Worm (Caenorhabditis elegans) whole organism, L4 larva: ENCODE measurements around the gene srw-68.

Experiments
- F10B5.3 ChIP-seq: sonication (generic microtip); optimal IDR thresholded peaks from 2 replicates; lab custom pipeline; 2016; ENCODE audit warnings: mild to moderate bottlenecking, missing genetic modification characterization, missing compliant biosample characterization
- F37D6.2 ChIP-seq: sonication (generic microtip); optimal IDR thresholded peaks from 2 replicates; lab custom pipeline; 2016; ENCODE audit warnings: mild to moderate bottlenecking, missing genetic modification characterization, missing compliant biosample characterization
- F49E8.2 ChIP-seq: sonication (generic microtip); optimal IDR thresholded peaks from 2 replicates; lab custom pipeline; 2016; ENCODE audit warnings: missing compliant biosample characterization, mild to moderate bottlenecking, missing genetic modification characterization, borderline replicate concordance
- R02D3.7 ChIP-seq: fragments of 150-350 bp; sonication (generic microtip); optimal IDR thresholded peaks from 3 replicates; lab custom pipeline; 2014; ENCODE audit warnings: missing biosample characterization, missing genetic modification characterization
- T20F7.1 ChIP-seq: fragments of 200-800 bp; sonication (Bioruptor generic); optimal IDR thresholded peaks from 2 replicates; lab custom pipeline; 2018; ENCODE audit warnings: mild to moderate bottlenecking, missing genetic modification characterization, missing compliant biosample characterization
- Y75B8A.6 ChIP-seq: fragments of 200-800 bp; sonication (Bioruptor generic); IDR thresholded peaks from 2 replicates; pipeline ENCODE4 v1.3.6; 2022; ENCODE audit warnings: missing genetic modification reagents, missing genetic modification characterization, missing compliant biosample characterization
- ZK546.5 ChIP-seq, 2 experiments: sonication (generic microtip); optimal IDR thresholded peaks; 2 replicates each; lab custom pipeline; 2017; ENCODE audit warnings: missing biosample characterization in 2 of 2, missing genetic modification characterization in 2 of 2
- attf-4 ChIP-seq: sonication (generic microtip); optimal IDR thresholded peaks from 3 replicates; lab custom pipeline; 2017; ENCODE audit warnings: missing biosample characterization, missing genetic modification characterization
- ceh-20 ChIP-seq: fragments of 200-800 bp; sonication (Bioruptor generic); IDR thresholded peaks from 2 replicates; pipeline ENCODE4 v1.3.6; 2022; ENCODE audit warnings: missing genetic modification reagents, missing genetic modification characterization, missing compliant biosample characterization
- dmd-6 ChIP-seq: fragments of 200-800 bp; sonication (Bioruptor generic); IDR thresholded peaks from 2 replicates; pipeline ENCODE4 v1.3.6; 2022; ENCODE audit warnings: missing genetic modification reagents, missing genetic modification characterization, missing compliant biosample characterization
- dmd-9 ChIP-seq: fragments of 200-800 bp; sonication (Bioruptor generic); IDR thresholded peaks from 2 replicates; pipeline ENCODE4 v1.3.6; 2022; ENCODE audit warnings: missing genetic modification reagents, missing genetic modification characterization, missing compliant biosample characterization
- dve-1 ChIP-seq: sonication (generic microtip); optimal IDR thresholded peaks from 2 replicates; lab custom pipeline; 2017; ENCODE audit warnings: antibody characterized with exemption, mild to moderate bottlenecking, missing genetic modification characterization, missing compliant biosample characterization; ENCODE audit not compliant: insufficient read depth
- hif-1 ChIP-seq, 2 experiments: sonication (generic microtip); optimal IDR thresholded peaks; 2 replicates each; lab custom pipeline; 2016 to 2017; ENCODE audit warnings: missing compliant biosample characterization in 2 of 2, missing genetic modification characterization in 2 of 2, missing genetic modification reagents in 2 of 2, missing genotype in 2 of 2, mild to moderate bottlenecking in 1 of 2
- hlh-30 ChIP-seq: sonication (generic microtip); optimal IDR thresholded peaks from 2 replicates; lab custom pipeline; 2017; ENCODE audit warnings: antibody characterized with exemption, mild to moderate bottlenecking, missing genetic modification characterization, missing compliant biosample characterization; ENCODE audit not compliant: insufficient read depth
- jun-1 ChIP-seq: fragments of 150-350 bp; optimal IDR thresholded peaks from 2 replicates; lab custom pipeline; 2014; ENCODE audit warnings: missing biosample characterization, missing genetic modification reagents, missing genetic modification characterization
- lin-13 ChIP-seq: fragments of 150-350 bp; optimal IDR thresholded peaks from 2 replicates; lab custom pipeline; 2014; ENCODE audit warnings: missing biosample characterization, missing genetic modification reagents, missing genetic modification characterization
- lin-29 ChIP-seq: fragments of 200-800 bp; sonication (Bioruptor generic); IDR thresholded peaks from 2 replicates; pipeline ENCODE4 v1.3.6; 2022; ENCODE audit warnings: missing genetic modification reagents, missing genetic modification characterization, missing compliant biosample characterization
- lir-3 ChIP-seq: sonication (generic microtip); optimal IDR thresholded peaks from 2 replicates; lab custom pipeline; 2016; ENCODE audit warnings: mild to moderate bottlenecking, missing genetic modification characterization, missing compliant biosample characterization
- madf-5 ChIP-seq, 2 experiments: fragments of 200-800 bp; sonication (Bioruptor generic); IDR thresholded peaks; 2 replicates each; pipeline ENCODE4 v1.3.6; 2022; ENCODE audit warnings: missing compliant biosample characterization in 2 of 2, missing genetic modification characterization in 2 of 2
- mdl-1 ChIP-seq, 2 experiments: fragments of 150-350 bp in 1 of 2; sonication (generic microtip) in 1 of 2; optimal IDR thresholded peaks; 2 replicates each; lab custom pipeline; 2014 to 2017; ENCODE audit warnings: missing biosample characterization in 2 of 2, missing genetic modification characterization in 2 of 2
- mes-2 ChIP-seq: sonication (generic microtip); optimal IDR thresholded peaks from 2 replicates; lab custom pipeline; 2016; ENCODE audit warnings: missing genotype, mild to moderate bottlenecking, missing genetic modification characterization, missing compliant biosample characterization; ENCODE audit not compliant: poor library complexity, severe bottlenecking
- nhr-111 ChIP-seq: fragments of 200-800 bp; sonication (Bioruptor generic); optimal IDR thresholded peaks from 2 replicates; lab custom pipeline; 2018; ENCODE audit warnings: mild to moderate bottlenecking, missing genetic modification characterization, missing compliant biosample characterization
- nhr-42 ChIP-seq: fragments of 200-800 bp; sonication (Bioruptor generic); IDR thresholded peaks from 2 replicates; pipeline ENCODE4 v1.3.6; 2022; ENCODE audit warnings: missing genetic modification characterization, missing compliant biosample characterization
- nhr-77 ChIP-seq: fragments of 150-350 bp; optimal IDR thresholded peaks from 2 replicates; lab custom pipeline; 2014; ENCODE audit warnings: missing biosample characterization, missing genetic modification characterization
- php-3 ChIP-seq: fragments of 200-800 bp; sonication (Bioruptor generic); IDR thresholded peaks from 2 replicates; pipeline ENCODE4 v1.3.6; 2022; ENCODE audit warnings: missing genetic modification reagents, missing genetic modification characterization, missing compliant biosample characterization
- pqm-1 ChIP-seq: sonication (generic microtip); optimal IDR thresholded peaks from 2 replicates; lab custom pipeline; 2017; ENCODE audit warnings: missing biosample characterization, missing genetic modification characterization
- saeg-2 ChIP-seq: fragments of 200-800 bp; sonication (Bioruptor generic); IDR thresholded peaks from 2 replicates; pipeline ENCODE4 v1.3.6; 2022; ENCODE audit warnings: missing genetic modification reagents, missing genetic modification characterization, missing compliant biosample characterization
- sdz-12 ChIP-seq: fragments of 200-800 bp; sonication (Bioruptor generic); optimal IDR thresholded peaks from 2 replicates; lab custom pipeline; 2018; ENCODE audit warnings: mild to moderate bottlenecking, missing genetic modification characterization, missing compliant biosample characterization
- snpc-1.2 ChIP-seq: fragments of 200-800 bp; sonication (Bioruptor generic); IDR thresholded peaks from 2 replicates; pipeline ENCODE4 v1.3.6; 2022; ENCODE audit warnings: missing genetic modification reagents, missing genetic modification characterization, missing compliant biosample characterization
- vab-7 ChIP-seq: fragments of 200-800 bp; sonication (Bioruptor generic); IDR thresholded peaks from 2 replicates; pipeline ENCODE4 v1.3.6; 2022; ENCODE audit warnings: missing genetic modification reagents, missing genetic modification characterization, missing compliant biosample characterization
- zag-1 ChIP-seq: fragments of 150-350 bp; optimal IDR thresholded peaks from 2 replicates; lab custom pipeline; 2014; ENCODE audit warnings: missing biosample characterization, missing genetic modification characterization
- zfp-2 ChIP-seq: sonication (generic microtip); optimal IDR thresholded peaks from 2 replicates; lab custom pipeline; 2016; ENCODE audit warnings: mild to moderate bottlenecking, missing genetic modification characterization, missing compliant biosample characterization

Gene srw-68

ce11 chrV:7465509-7465908 is 39.0 kb upstream of the srw-68 start, which contains the start of gene F25E5.1 (continued):
- TF ChIP-seq mdl-1 (tag; optimal IDR thresholded peaks at IDR 0.05; lab: Kevin White, UChicago) = peak in 1 of 2 experiments; percentile 81

- TF ChIP-seq snpc-1.2 (GFP tag; lab: Robert Waterston, UW) = no peak
- TF ChIP-seq lin-29 = no peak
- no peak for TF ChIP-seq nhr-42 (GFP tag; lab: Robert Waterston, UW)
- TF ChIP-seq R02D3.7 (tag; lab: Kevin White, UChicago) = no peak
- TF ChIP-seq mes-2 (tag; lab: Kevin White, UChicago) = no peak
- no peak for TF ChIP-seq ceh-20 (GFP tag; lab: Robert Waterston, UW)
- TF ChIP-seq F37D6.2 (tag; lab: Kevin White, UChicago) = no peak
- TF ChIP-seq nhr-77 (tag; lab: Kevin White, UChicago) = no peak
Observed at ce11 chrV:7464696-7465095, 38.2 kb upstream of the srw-68 start, which contains the start of gene srh-89. Gene srh-89 (minus strand): TSS chrV:7464796.

DNA sequence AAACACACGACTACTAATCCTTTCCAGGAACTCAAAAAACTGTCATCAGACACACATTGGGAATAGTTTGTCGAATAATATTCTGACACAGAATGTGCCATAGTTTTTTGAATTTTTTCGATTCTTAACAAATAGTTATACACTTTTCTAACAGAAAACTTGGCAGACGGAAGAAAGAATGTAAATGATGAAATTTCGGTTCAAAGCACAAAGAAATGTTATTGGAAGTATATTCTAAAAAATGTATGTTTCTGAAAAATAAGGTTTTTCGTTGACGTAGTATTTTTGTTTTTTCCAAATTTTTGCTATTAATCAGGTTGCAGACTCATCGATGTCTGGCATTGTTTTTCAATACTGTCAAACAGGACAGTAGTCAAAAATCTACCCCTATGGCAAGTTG is 34.4 kb upstream of the srw-68 start, which contains the start of gene srh-92:
TSS of gene srh-92 (minus strand) at position 101 of the 400 bp plus-strand sequence.
- TF ChIP-seq dmd-9 (GFP tag; lab: Robert Waterston, UW) = no peak
- TF ChIP-seq ZK546.5 (tag; optimal IDR thresholded peaks at IDR 0.05; lab: Kevin White, UChicago) = no peak

- TF ChIP-seq dmd-6 (GFP tag; lab: Robert Waterston, UW) = no peak
- TF ChIP-seq lin-13 (GFP tag; lab: Kevin White, UChicago) = no peak
- TF ChIP-seq hif-1 (tag; optimal IDR thresholded peaks at IDR 0.05; lab: Kevin White, UChicago) = no peak
- TF ChIP-seq F10B5.3 (tag; lab: Kevin White, UChicago) = no peak
- TF ChIP-seq F49E8.2 = no peak
- TF ChIP-seq Y75B8A.6 (GFP tag; lab: Robert Waterston, UW) = no peak
- no peak for TF ChIP-seq zag-1 (tag; lab: Kevin White, UChicago)
- no peak for TF ChIP-seq jun-1 (tag; lab: Kevin White, UChicago)
- TF ChIP-seq dve-1 (tag; lab: Kevin White, UChicago) = no peak
- TF ChIP-seq mdl-1 (tag; optimal IDR thresholded peaks at IDR 0.05; lab: Kevin White, UChicago) = no peak
- TF ChIP-seq vab-7 (GFP tag; lab: Robert Waterston, UW) = no peak
- TF ChIP-seq attf-4 (tag; lab: Kevin White, UChicago) = no peak
- TF ChIP-seq lir-3 (tag; lab: Kevin White, UChicago) = no peak
- no peak for TF ChIP-seq nhr-111 (GFP tag; lab: Kevin White, UChicago)
- no peak for TF ChIP-seq R02D3.7 (tag; lab: Kevin White, UChicago)
- no peak for TF ChIP-seq zfp-2 (tag; lab: Kevin White, UChicago)
- no peak for TF ChIP-seq sdz-12 (GFP tag; lab: Kevin White, UChicago)
Observed at ce11 chrV:7455008-7455407, 28.5 kb upstream of the srw-68 start, which contains the start of gene F25E5.2. Gene F25E5.2 (plus strand): TSS chrV:7455308.

- TF ChIP-seq F10B5.3 (tag; lab: Kevin White, UChicago) (no peak), saeg-2 (GFP tag; lab: Robert Waterston, UW) (no peak), snpc-1.2 (GFP tag; lab: Robert Waterston, UW) (no peak), madf-5 (GFP tag; IDR thresholded peaks at IDR 0.05; lab: Robert Waterston, UW) (no peak), php-3 (GFP tag; lab: Robert Waterston, UW) (no peak), hlh-30 (tag; lab: Kevin White, UChicago) (no peak), dve-1 (tag; lab: Kevin White, UChicago) (no peak), T20F7.1 (GFP tag; lab: Kevin White, UChicago) (no peak), pqm-1 (tag; lab: Kevin White, UChicago) (no peak)
Observed at ce11 chrV:7454236-7454635, 27.7 kb upstream of the srw-68 start, which contains the start of gene try-8. Gene try-8 (minus strand): TSS chrV:7454336.
